Worm (Caenorhabditis elegans) whole organism, L1 larva: ENCODE results near the gene F59F5.7.

Source experiments
- C16A3.4 ChIP-seq: fragments of 150-350 bp; optimal IDR thresholded peaks from 2 replicates; lab custom pipeline; 2014; ENCODE audit warnings: missing biosample characterization, missing genetic modification characterization
- aly-2 ChIP-seq: fragments of 150-350 bp; optimal IDR thresholded peaks from 2 replicates; lab custom pipeline; 2014; ENCODE audit warnings: missing biosample characterization, missing genetic modification characterization
- blmp-1 ChIP-seq: fragments of 150-350 bp; optimal IDR thresholded peaks from 2 replicates; lab custom pipeline; 2014; ENCODE audit warnings: missing biosample characterization, missing genetic modification characterization
- efl-1 ChIP-seq, 4 experiments: fragments of 150-350 bp; optimal IDR thresholded peaks in 3 of 4; peaks in 1 of 4; 1 replicate in 1 of 4; 2 replicates in 3 of 4; lab custom pipeline; 2014; ENCODE audit warnings: missing biosample characterization in 2 of 4, missing genetic modification characterization in 2 of 4, missing genetic modification reagents in 2 of 4
- egl-27 ChIP-seq, 2 experiments: fragments of 150-350 bp in 1 of 2; sonication (generic microtip); optimal IDR thresholded peaks; 3 replicates each; lab custom pipeline; 2017 to 2018; ENCODE audit warnings: missing biosample characterization in 2 of 2, missing genetic modification characterization in 2 of 2, missing genetic modification reagents in 2 of 2
- elt-3 ChIP-seq, 6 experiments: fragments of 150-350 bp in 1 of 6; sonication (generic microtip); optimal IDR thresholded peaks; 2 replicates each; lab custom pipeline; 2017 to 2018; ENCODE audit warnings: missing biosample characterization in 6 of 6, missing genetic modification characterization in 6 of 6, inconsistent platforms in 1 of 6
- ets-5 ChIP-seq: fragments of 200-800 bp; sonication (Bioruptor generic); IDR thresholded peaks from 2 replicates; pipeline ENCODE4 v1.3.6; 2022; ENCODE audit warnings: missing genetic modification characterization, missing compliant biosample characterization
- fkh-10 ChIP-seq: sonication (generic microtip); optimal IDR thresholded peaks from 2 replicates; lab custom pipeline; 2017; ENCODE audit warnings: missing biosample characterization, missing genetic modification reagents, missing genetic modification characterization
- fkh-8 ChIP-seq: sonication (generic microtip); optimal IDR thresholded peaks from 2 replicates; lab custom pipeline; 2016; ENCODE audit warnings: mild to moderate bottlenecking, missing genetic modification characterization, missing compliant biosample characterization
- fos-1 ChIP-seq: fragments of 150-350 bp; optimal IDR thresholded peaks from 2 replicates; lab custom pipeline; 2014; ENCODE audit warnings: missing biosample characterization, missing genetic modification characterization
- hlh-17 ChIP-seq: fragments of 200-800 bp; sonication (Bioruptor generic); optimal IDR thresholded peaks from 2 replicates; lab custom pipeline; 2018; ENCODE audit warnings: missing genetic modification characterization, mild to moderate bottlenecking, missing compliant biosample characterization, moderate library complexity, borderline replicate concordance
- hlh-4 ChIP-seq: sonication (generic microtip); optimal IDR thresholded peaks from 2 replicates; lab custom pipeline; 2016; ENCODE audit warnings: mild to moderate bottlenecking, missing genetic modification characterization, missing compliant biosample characterization
- hpl-2 ChIP-seq: fragments of 150-350 bp; optimal IDR thresholded peaks from 2 replicates; lab custom pipeline; 2014; ENCODE audit warnings: missing biosample characterization, missing genetic modification reagents, missing genetic modification characterization
- lin-13 ChIP-seq: fragments of 150-350 bp; optimal IDR thresholded peaks from 2 replicates; lab custom pipeline; 2014; ENCODE audit warnings: missing biosample characterization, missing genetic modification reagents, missing genetic modification characterization
- lin-14 ChIP-seq: fragments of 200-800 bp; sonication (Bioruptor generic); optimal IDR thresholded peaks from 2 replicates; lab custom pipeline; 2018; ENCODE audit warnings: mild to moderate bottlenecking, missing genetic modification characterization, moderate library complexity, missing compliant biosample characterization
- lin-15B ChIP-seq: fragments of 150-350 bp; sonication (generic microtip); optimal IDR thresholded peaks from 3 replicates; lab custom pipeline; 2014; ENCODE audit warnings: missing biosample characterization, missing genetic modification characterization
- lin-35 ChIP-seq, 2 experiments: fragments of 150-350 bp; optimal IDR thresholded peaks; 2 replicates each; lab custom pipeline; 2014; ENCODE audit warnings: missing biosample characterization in 2 of 2, missing genetic modification characterization in 2 of 2, missing genetic modification reagents in 2 of 2
- lsy-2 ChIP-seq, 2 experiments: fragments of 150-350 bp; optimal IDR thresholded peaks; 2 replicates each; lab custom pipeline; 2014; ENCODE audit warnings: missing biosample characterization in 2 of 2, missing genetic modification characterization in 2 of 2
- mef-2 ChIP-seq: fragments of 150-350 bp; optimal IDR thresholded peaks from 2 replicates; lab custom pipeline; 2014; ENCODE audit warnings: missing biosample characterization, missing genetic modification characterization
- nhr-12 ChIP-seq: sonication (generic microtip); optimal IDR thresholded peaks from 2 replicates; lab custom pipeline; 2017; ENCODE audit warnings: missing biosample characterization, missing genetic modification characterization
- nhr-19 ChIP-seq: fragments of 200-800 bp; sonication (Bioruptor generic); conservative IDR thresholded peaks from 2 replicates; pipeline ENCODE4 v1.3.6; 2022; ENCODE audit warnings: missing genetic modification characterization, missing compliant biosample characterization
- nhr-20 ChIP-seq: sonication (generic microtip); optimal IDR thresholded peaks from 2 replicates; lab custom pipeline; 2016; ENCODE audit warnings: mild to moderate bottlenecking, missing genetic modification characterization, missing compliant biosample characterization
- nhr-237 ChIP-seq: fragments of 150-350 bp; optimal IDR thresholded peaks from 2 replicates; lab custom pipeline; 2014; ENCODE audit warnings: missing biosample characterization, missing genetic modification characterization
- nhr-47 ChIP-seq: sonication (generic microtip); optimal IDR thresholded peaks from 2 replicates; lab custom pipeline; 2016; ENCODE audit warnings: mild to moderate bottlenecking, missing genetic modification characterization, moderate library complexity, missing compliant biosample characterization
- nhr-71 ChIP-seq: sonication (generic microtip); optimal IDR thresholded peaks from 2 replicates; lab custom pipeline; 2016; ENCODE audit warnings: mild to moderate bottlenecking, missing genetic modification characterization, moderate library complexity, missing compliant biosample characterization
- nhr-85 ChIP-seq: sonication (generic microtip); peaks from one replicate; lab custom pipeline; 2016; ENCODE audit warnings: missing genetic modification characterization, inconsistent platforms, missing compliant biosample characterization
- nhr-90 ChIP-seq: sonication (generic microtip); optimal IDR thresholded peaks from 2 replicates; lab custom pipeline; 2016; ENCODE audit warnings: mild to moderate bottlenecking, missing genetic modification characterization, missing compliant biosample characterization; ENCODE audit not compliant: poor library complexity
- pqm-1 ChIP-seq: sonication (generic microtip); optimal IDR thresholded peaks from 3 replicates; lab custom pipeline; 2017; ENCODE audit warnings: missing biosample characterization, missing genetic modification characterization
- swsn-7 ChIP-seq: sonication (generic microtip); optimal IDR thresholded peaks from 2 replicates; lab custom pipeline; 2016; ENCODE audit warnings: missing genetic modification characterization, missing compliant biosample characterization
- tbx-2 ChIP-seq: sonication (generic microtip); optimal IDR thresholded peaks from 2 replicates; lab custom pipeline; 2016; ENCODE audit warnings: missing genetic modification characterization, missing compliant biosample characterization
- tlp-1 ChIP-seq: fragments of 150-350 bp; optimal IDR thresholded peaks from 2 replicates; lab custom pipeline; 2014; ENCODE audit warnings: missing biosample characterization, missing genetic modification characterization
- unc-130 ChIP-seq: fragments of 150-350 bp; optimal IDR thresholded peaks from 2 replicates; lab custom pipeline; 2017; ENCODE audit warnings: missing biosample characterization, missing genetic modification characterization, inconsistent platforms
- unc-86 ChIP-seq: sonication (generic microtip); optimal IDR thresholded peaks from 2 replicates; lab custom pipeline; 2016; ENCODE audit warnings: missing genetic modification characterization, missing compliant biosample characterization
- xbp-1 ChIP-seq: sonication (generic microtip); optimal IDR thresholded peaks from 2 replicates; lab custom pipeline; 2016; ENCODE audit warnings: missing genetic modification characterization, missing compliant biosample characterization
- zag-1 ChIP-seq: fragments of 150-350 bp; optimal IDR thresholded peaks from 2 replicates; lab custom pipeline; 2014; ENCODE audit warnings: missing biosample characterization, missing genetic modification characterization

Gene F59F5.7

ce11 chrX:10576410-10576809 lies 17.1 kb downstream of the F59F5.7 start (continued):
- TF ChIP-seq nhr-19, result peak; percentile 24
- peak; percentile 58 for TF ChIP-seq lin-13 (GFP tag; lab: Kevin White, UChicago)
- TF ChIP-seq hlh-17 (GFP tag; lab: Kevin White, UChicago), result no peak
- peak; percentile 55 for TF ChIP-seq hpl-2
- peak; percentile 41 for TF ChIP-seq lin-15B (tag; lab: Kevin White, UChicago)
- TF ChIP-seq zag-1 (tag; lab: Kevin White, UChicago), result no peak
- no peak for TF ChIP-seq unc-86 (tag; lab: Kevin White, UChicago)
- peak; percentile 50 to 81 for TF ChIP-seq lsy-2 (tag; optimal IDR thresholded peaks at IDR 0.05; lab: Kevin White, UChicago)
- peak; percentile 63 for TF ChIP-seq blmp-1 (tag; lab: Kevin White, UChicago)
- no peak for TF ChIP-seq hlh-4 (tag; lab: Kevin White, UChicago)
- TF ChIP-seq mef-2 (tag; lab: Kevin White, UChicago), result no peak
- TF ChIP-seq nhr-12, result no peak
- peak; percentile 70 for TF ChIP-seq nhr-237 (tag; lab: Kevin White, UChicago)
- peak; percentile 36 to 78 for TF ChIP-seq lin-35 (GFP tag; optimal IDR thresholded peaks at IDR 0.05; lab: Kevin White, UChicago)
- TF ChIP-seq pqm-1 (tag; lab: Kevin White, UChicago), result no peak
- TF ChIP-seq swsn-7 (tag; lab: Kevin White, UChicago), result peak; percentile 48
- TF ChIP-seq efl-1 (optimal IDR thresholded peaks at IDR 0.05; lab: Kevin White, UChicago), result peak in 1 of 2 experiments; percentile 69
- TF ChIP-seq efl-1 (GFP tag; optimal IDR thresholded peaks at IDR 0.05 in 1 of 2; lab: Kevin White, UChicago), result peak; percentile 51 to 91
- TF ChIP-seq C16A3.4 (tag; lab: Kevin White, UChicago), result peak; percentile 74
- no peak for TF ChIP-seq ets-5
- peak; percentile 60 for TF ChIP-seq xbp-1 (tag; lab: Kevin White, UChicago)
- TF ChIP-seq tbx-2 (tag; lab: Kevin White, UChicago), result no peak
- no peak for TF ChIP-seq egl-27 (tag; optimal IDR thresholded peaks at IDR 0.05; lab: Kevin White, UChicago)
- TF ChIP-seq fos-1 (tag; lab: Kevin White, UChicago), result peak; percentile 60
- no peak for TF ChIP-seq tlp-1 (tag; lab: Kevin White, UChicago)
- peak; percentile 59 for TF ChIP-seq nhr-47 (tag; lab: Kevin White, UChicago)
- peak; percentile 73 for TF ChIP-seq nhr-71 (tag; lab: Kevin White, UChicago)
- no peak for TF ChIP-seq unc-130
- TF ChIP-seq nhr-90 (tag; lab: Kevin White, UChicago), result peak; percentile 36
- peak in 2 of 6 experiments; percentile 60 to 70 for TF ChIP-seq elt-3 (tag; optimal IDR thresholded peaks at IDR 0.05; lab: Kevin White, UChicago)
- peak; percentile 49 for TF ChIP-seq nhr-20 (tag; lab: Kevin White, UChicago)
- TF ChIP-seq aly-2, result no peak

ce11 chrX:10576872-10577271 lies 17.6 kb downstream of the F59F5.7 start, which contains the start of gene nhx-5:
Gene nhx-5, plus strand, starts transcription at chrX:10576953.
- no peak for TF ChIP-seq efl-1 (optimal IDR thresholded peaks at IDR 0.05; lab: Kevin White, UChicago)
- peak in 1 of 2 experiments; percentile 35 for TF ChIP-seq efl-1 (GFP tag; optimal IDR thresholded peaks at IDR 0.05 in 1 of 2; lab: Kevin White, UChicago)
- no peak for TF ChIP-seq pqm-1 (tag; lab: Kevin White, UChicago)

- TF ChIP-seq elt-3 (tag; optimal IDR thresholded peaks at IDR 0.05; lab: Kevin White, UChicago) (no peak), fkh-8 (tag; lab: Kevin White, UChicago) (peak; percentile 72)
Measured at ce11 chrX:10589465-10589864, 30.2 kb downstream of the F59F5.7 start, which contains the start of gene F57C7.4. Gene F57C7.4, minus strand, starts transcription at chrX:10589565.

ce11 chrX:10590772-10591171 lies 31.5 kb downstream of the F59F5.7 start:
- TF ChIP-seq fkh-10 (GFP tag; lab: Kevin White, UChicago) (peak; percentile 75), lin-14 (GFP tag; lab: Kevin White, UChicago) (peak; percentile 31), aly-2 (no peak), nhr-85 (peak; percentile 2)
